Worm (Caenorhabditis elegans): Measurements from ENCODE around the gene sri-71.
"Not testable (repeated sequence)": the region's sequence is repeated elsewhere in the genome, so short reads cannot be mapped to it uniquely, and the experiment has no call there.

ce11 chrII:2665081-2665480 is 37.5 kb downstream of the sri-71 start, which contains the start of gene F22E5.2:
- TF ChIP-seq W03F9.2, him-1 (tag; optimal IDR thresholded peaks at IDR 0.05): not testable (repeated sequence)

Data from whole organism, L4/young adult.